Fruit fly (Drosophila melanogaster): ENCODE measurements around the gene jb.

dm6 chrX:20385865-20386264 is 4.7 kb downstream of the jb start:
- TF ChIP-seq pdm3 (GFP tag; optimal IDR thresholded peaks at IDR 0.05) (no peak), Eip78C (GFP tag) (no peak), CG11902 (GFP tag; optimal IDR thresholded peaks at IDR 0.05) (no peak), fkh (GFP tag; optimal IDR thresholded peaks at IDR 0.05) (no peak), CG3032 (tag; optimal IDR thresholded peaks at IDR 0.05) (no peak), CG6163 (GFP tag; IDR thresholded peaks at IDR 0.05) (no peak), dsx (GFP tag; optimal IDR thresholded peaks at IDR 0.05; ENCODE audit: poor library complexity, severe bottlenecking) (no peak), CG8119 (GFP tag; IDR thresholded peaks at IDR 0.05) (no peak), topi (GFP tag; optimal IDR thresholded peaks at IDR 0.05) (no peak), Gug (GFP tag; IDR thresholded peaks at IDR 0.05) (no peak), CG4318 (GFP tag; optimal IDR thresholded peaks at IDR 0.05) (no peak)

Measured in whole organism, prepupa.